Fruit fly (Drosophila melanogaster) whole organism, wandering third instar larva: ENCODE measurements around the gene CG15198.

Experiments
- Abd-B ChIP-seq: fragments of >200 bp; optimal IDR thresholded peaks from 2 replicates; lab custom pipeline; 2017; ENCODE audit warnings: missing biosample characterization, missing genetic modification characterization
- CG32264 ChIP-seq: fragments of 200-800 bp; sonication (Bioruptor generic); optimal IDR thresholded peaks from 2 replicates; lab custom pipeline; 2016; ENCODE audit warnings: missing biosample characterization, missing genetic modification characterization
- CG9705 ChIP-seq: fragments of 200-800 bp; sonication (Bioruptor generic); optimal IDR thresholded peaks from 2 replicates; lab custom pipeline; 2018; ENCODE audit warnings: missing biosample characterization, mild to moderate bottlenecking, missing genetic modification characterization
- CrebA ChIP-seq: fragments of 200-800 bp; sonication (Bioruptor generic); optimal IDR thresholded peaks from 2 replicates; lab custom pipeline; 2016; ENCODE audit warnings: missing biosample characterization, mild to moderate bottlenecking, missing genetic modification characterization, borderline replicate concordance
- Dfd ChIP-seq: fragments of >200 bp; optimal IDR thresholded peaks from 2 replicates; lab custom pipeline; 2017; ENCODE audit warnings: missing biosample characterization, missing genetic modification characterization
- Dif ChIP-seq: fragments of 200-275, 200-300 bp; sonication (Bioruptor generic); optimal IDR thresholded peaks from 2 replicates; lab custom pipeline; 2018; ENCODE audit warnings: missing biosample characterization, missing genetic modification characterization; ENCODE audit not compliant: partially characterized antibody
- GATAd ChIP-seq: sonication (Bioruptor generic); optimal IDR thresholded peaks from 2 replicates; lab custom pipeline; 2016; ENCODE audit warnings: missing biosample characterization, missing genetic modification characterization
- HLH106 ChIP-seq: fragments of 200-800 bp; optimal IDR thresholded peaks from 3 replicates; lab custom pipeline; 2019; ENCODE audit warnings: missing biosample characterization, mild to moderate bottlenecking, missing genetic modification characterization, moderate library complexity
- Hr78 ChIP-seq: fragments of >200 bp; optimal IDR thresholded peaks from 2 replicates; lab custom pipeline; 2017; ENCODE audit warnings: missing biosample characterization, missing genetic modification characterization
- Hr83 ChIP-seq: fragments of 200-300 bp; sonication (Bioruptor generic); optimal IDR thresholded peaks from 2 replicates; lab custom pipeline; 2016; ENCODE audit warnings: missing biosample characterization, mild to moderate bottlenecking, missing genetic modification characterization, moderate library complexity; ENCODE audit not compliant: poor library complexity, severe bottlenecking
- Jra ChIP-seq: sonication (Bioruptor generic); optimal IDR thresholded peaks from 2 replicates; lab custom pipeline; 2016; ENCODE audit warnings: missing biosample characterization, missing genetic modification characterization
- Mio ChIP-seq: sonication (Bioruptor generic); optimal IDR thresholded peaks from 2 replicates; lab custom pipeline; 2016; ENCODE audit warnings: missing biosample characterization, missing genetic modification characterization
- N ChIP-seq: fragments of >200 bp; optimal IDR thresholded peaks from 2 replicates; lab custom pipeline; 2018; ENCODE audit warnings: missing biosample characterization, missing external identifiers, missing genetic modification characterization
- OdsH ChIP-seq: fragments of 200-800 bp; sonication (Bioruptor generic); optimal IDR thresholded peaks from 2 replicates; lab custom pipeline; 2016; ENCODE audit warnings: missing biosample characterization, mild to moderate bottlenecking, missing genetic modification characterization
- Rel ChIP-seq, 2 experiments: fragments of 200-800 bp; sonication (Bioruptor generic) in 1 of 2; optimal IDR thresholded peaks; 2 replicates in 1 of 2; 3 replicates in 1 of 2; lab custom pipeline; 2016 to 2019; ENCODE audit warnings: mild to moderate bottlenecking in 2 of 2, missing biosample characterization in 2 of 2, missing genetic modification characterization in 2 of 2, moderate library complexity in 1 of 2
- Sp1 ChIP-seq: fragments of 200-800 bp; sonication (Bioruptor generic); optimal IDR thresholded peaks from 3 replicates; lab custom pipeline; 2019; ENCODE audit warnings: missing biosample characterization, mild to moderate bottlenecking, missing genetic modification characterization, moderate library complexity
- br ChIP-seq: fragments of 200-800 bp; sonication (Bioruptor generic); optimal IDR thresholded peaks from 2 replicates; lab custom pipeline; 2016; ENCODE audit warnings: missing biosample characterization, missing genetic modification characterization
- brk ChIP-seq: fragments of 200-800 bp; sonication (Bioruptor generic); optimal IDR thresholded peaks from 2 replicates; lab custom pipeline; 2016; ENCODE audit warnings: missing biosample characterization, mild to moderate bottlenecking, missing genetic modification characterization
- dmrt93B ChIP-seq: fragments of 200-800 bp; sonication (Bioruptor generic); optimal IDR thresholded peaks from 2 replicates; lab custom pipeline; 2018; ENCODE audit warnings: missing biosample characterization, mild to moderate bottlenecking, missing genetic modification characterization
- dsf ChIP-seq: sonication (Bioruptor generic); optimal IDR thresholded peaks from 2 replicates; lab custom pipeline; 2016; ENCODE audit warnings: missing biosample characterization, missing genetic modification characterization, borderline replicate concordance
- ey ChIP-seq: fragments of 200-800 bp; sonication (Bioruptor generic); optimal IDR thresholded peaks from 2 replicates; lab custom pipeline; 2016; ENCODE audit warnings: missing biosample characterization, missing genetic modification characterization
- foxo ChIP-seq, 2 experiments: fragments of 200-800 bp; sonication (Bioruptor generic); optimal IDR thresholded peaks; 2 replicates in 1 of 2; 3 replicates in 1 of 2; lab custom pipeline; 2016 to 2017; ENCODE audit warnings: missing biosample characterization in 2 of 2, missing genetic modification characterization in 2 of 2
- fru ChIP-seq: fragments of 200-800 bp; sonication (Bioruptor generic); optimal IDR thresholded peaks from 3 replicates; lab custom pipeline; 2016; ENCODE audit warnings: missing biosample characterization, mild to moderate bottlenecking, missing genetic modification characterization
- h ChIP-seq: fragments of 200-800 bp; sonication (Bioruptor generic); optimal IDR thresholded peaks from 3 replicates; lab custom pipeline; 2016; ENCODE audit warnings: missing biosample characterization, mild to moderate bottlenecking, missing genetic modification characterization
- jim ChIP-seq: fragments of 175-275, 200-325 bp; sonication (Bioruptor generic); optimal IDR thresholded peaks from 2 replicates; lab custom pipeline; 2016; ENCODE audit warnings: missing biosample characterization, mild to moderate bottlenecking, missing genetic modification characterization
- lola ChIP-seq: fragments of >200 bp; optimal IDR thresholded peaks from 2 replicates; lab custom pipeline; 2017; ENCODE audit warnings: missing biosample characterization, missing genetic modification characterization
- pan ChIP-seq: fragments of >200 bp; optimal IDR thresholded peaks from 2 replicates; lab custom pipeline; 2017
- psq ChIP-seq: fragments of 200-800 bp; sonication (Bioruptor generic); optimal IDR thresholded peaks from 3 replicates; lab custom pipeline; 2017; ENCODE audit warnings: missing biosample characterization, mild to moderate bottlenecking, missing genetic modification characterization, moderate library complexity
- rgr ChIP-seq: fragments of 200-800 bp; sonication (Bioruptor generic); optimal IDR thresholded peaks from 3 replicates; lab custom pipeline; 2016; ENCODE audit warnings: missing biosample characterization, mild to moderate bottlenecking, missing genetic modification characterization
- sage ChIP-seq: fragments of 200-800 bp; sonication (Bioruptor generic); optimal IDR thresholded peaks from 2 replicates; lab custom pipeline; 2016; ENCODE audit warnings: missing biosample characterization, mild to moderate bottlenecking, missing genetic modification characterization
- tai ChIP-seq: sonication (Bioruptor generic); optimal IDR thresholded peaks from 2 replicates; lab custom pipeline; 2016; ENCODE audit warnings: missing biosample characterization, missing genetic modification characterization
- usp ChIP-seq: fragments of >200 bp; optimal IDR thresholded peaks from 2 replicates; lab custom pipeline; 2017; ENCODE audit warnings: missing biosample characterization, missing genetic modification characterization
- woc ChIP-seq: sonication (Bioruptor generic); optimal IDR thresholded peaks from 2 replicates; lab custom pipeline; 2016; ENCODE audit warnings: missing biosample characterization, mild to moderate bottlenecking, missing genetic modification characterization

The CG15198 gene

DNA sequence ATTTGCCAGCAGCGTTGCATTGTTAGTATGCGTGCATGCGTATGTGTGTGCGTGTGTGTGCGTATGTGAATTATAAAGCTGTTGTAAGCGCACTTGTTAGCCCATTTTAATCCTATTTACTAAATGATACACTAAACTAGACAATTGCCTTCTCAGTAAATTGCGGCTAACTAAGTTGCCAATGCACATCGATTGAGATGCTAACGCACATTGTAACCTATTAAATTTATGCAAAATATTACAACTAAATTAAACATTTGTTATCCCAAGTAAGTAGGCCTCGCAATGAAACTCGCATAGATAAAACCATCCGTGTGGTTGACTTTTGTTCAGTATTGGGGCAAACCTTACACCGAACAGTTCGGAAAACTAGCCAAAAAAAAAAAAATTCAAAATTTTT is at the start of gene CG15198:
Gene CG15198 (plus strand): TSS at position 301 of the 400 bp plus-strand sequence.
- no peak for TF ChIP-seq br (GFP tag; lab: Kevin White, UChicago)
- TF ChIP-seq Abd-B (GFP tag; lab: Kevin White, UChicago) = no peak
- no peak for TF ChIP-seq Rel (GFP tag; optimal IDR thresholded peaks at IDR 0.05; lab: Kevin White, UChicago)
- TF ChIP-seq Rel (tag; optimal IDR thresholded peaks at IDR 0.05; lab: Kevin White, UChicago) = no peak

DNA sequence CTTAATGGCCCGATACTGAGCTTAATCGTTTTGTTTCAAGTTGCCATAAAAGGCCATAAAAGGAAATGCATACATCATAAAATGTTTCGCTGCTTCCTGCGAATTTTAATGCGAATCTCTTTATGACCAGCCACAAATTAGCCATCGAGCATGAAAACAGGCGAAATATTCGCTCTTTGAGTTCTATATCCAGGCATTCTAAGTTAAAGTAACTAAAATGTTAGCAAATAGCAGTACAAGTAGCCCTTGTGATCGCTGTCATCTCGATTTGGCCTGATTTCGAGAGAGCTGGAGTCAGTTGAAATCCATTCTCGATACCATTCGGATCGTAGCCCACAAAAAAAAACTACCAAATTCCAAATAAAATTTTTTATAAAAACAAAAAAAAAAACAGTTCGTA is 46.1 kb upstream of the CG15198 start, which contains the start of gene CG11106:
Gene CG11106 (plus strand): TSS at position 301 of the 400 bp plus-strand sequence.
- TF ChIP-seq CrebA (GFP tag; lab: Kevin White, UChicago) (no peak), OdsH (no peak), Jra (GFP tag; lab: Kevin White, UChicago) (no peak), GATAd (GFP tag; lab: Kevin White, UChicago) (no peak), ey (GFP tag; lab: Kevin White, UChicago) (no peak), Dfd (GFP tag; lab: Kevin White, UChicago) (no peak), woc (GFP tag; lab: Kevin White, UChicago) (no peak), Rel (GFP tag; optimal IDR thresholded peaks at IDR 0.05; lab: Kevin White, UChicago) (no peak), Rel (tag; optimal IDR thresholded peaks at IDR 0.05; lab: Kevin White, UChicago) (no peak)

DNA sequence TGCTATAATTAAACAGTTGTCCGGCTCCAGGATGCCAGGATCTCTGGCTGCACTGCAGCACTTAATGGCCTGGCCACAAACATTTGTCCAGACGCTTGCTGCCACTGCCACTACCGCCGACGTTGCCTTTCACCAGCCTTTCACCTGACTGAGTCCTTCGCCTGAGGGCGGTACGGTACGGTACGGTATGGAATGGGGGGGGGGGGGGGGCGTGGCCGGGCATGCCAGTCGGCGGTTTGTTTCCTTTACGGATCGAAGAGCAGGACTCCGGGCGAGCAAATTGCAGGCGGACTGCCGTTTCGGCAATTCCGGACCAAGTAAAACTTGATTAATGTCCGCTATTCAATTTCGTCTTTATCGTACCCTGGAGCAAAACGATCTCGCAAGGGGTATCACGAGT is 44.9 kb upstream of the CG15198 start:
- no peak for TF ChIP-seq CG9705 (GFP tag; lab: Kevin White, UChicago)
- TF ChIP-seq rgr (GFP tag; lab: Kevin White, UChicago) = no peak
- no peak for TF ChIP-seq Dif
- TF ChIP-seq Dfd (GFP tag; lab: Kevin White, UChicago) = peak; percentile 83
- TF ChIP-seq foxo (GFP tag; optimal IDR thresholded peaks at IDR 0.05; lab: Kevin White, UChicago) = no peak

DNA sequence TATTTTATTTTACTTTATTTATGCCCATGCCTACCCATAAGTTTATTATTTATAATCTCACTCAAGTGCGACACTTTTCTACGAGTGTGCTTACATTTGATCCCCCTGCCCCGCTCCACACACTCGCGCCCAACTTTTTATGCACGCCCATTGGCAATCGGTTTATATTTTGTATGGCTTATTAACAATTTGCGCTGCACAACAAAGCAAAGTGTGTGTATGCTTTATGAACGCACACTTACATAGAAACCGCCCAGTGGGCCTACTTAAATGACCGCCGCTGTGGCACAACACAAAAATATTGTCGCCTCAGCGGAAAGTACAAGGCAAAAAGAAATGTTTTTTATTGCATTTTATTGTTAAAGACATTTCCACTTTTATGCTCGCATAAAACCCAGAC is 35.5 kb downstream of the CG15198 start:
- TF ChIP-seq woc (GFP tag; lab: Kevin White, UChicago) = no peak
- TF ChIP-seq Jra (GFP tag; lab: Kevin White, UChicago) = no peak
- no peak for TF ChIP-seq lola (GFP tag; lab: Kevin White, UChicago)
- TF ChIP-seq fru (GFP tag; lab: Kevin White, UChicago) = no peak
- no peak for TF ChIP-seq Dfd (GFP tag; lab: Kevin White, UChicago)
- no peak for TF ChIP-seq brk (GFP tag; lab: Kevin White, UChicago)
- TF ChIP-seq Hr83 (GFP tag; lab: Kevin White, UChicago) = no peak
- TF ChIP-seq foxo (GFP tag; optimal IDR thresholded peaks at IDR 0.05; lab: Kevin White, UChicago) = no peak
- TF ChIP-seq dmrt93B (GFP tag; lab: Kevin White, UChicago) = no peak
- TF ChIP-seq Hr78 = no peak
- no peak for TF ChIP-seq OdsH
- no peak for TF ChIP-seq GATAd (GFP tag; lab: Kevin White, UChicago)
- no peak for TF ChIP-seq Abd-B (GFP tag; lab: Kevin White, UChicago)
- TF ChIP-seq Sp1 (GFP tag; lab: Kevin White, UChicago) = no peak
- TF ChIP-seq CG32264 (GFP tag; lab: Kevin White, UChicago) = no peak
- TF ChIP-seq dsf (GFP tag; lab: Kevin White, UChicago) = no peak
- TF ChIP-seq usp (GFP tag; lab: Kevin White, UChicago) = no peak

DNA sequence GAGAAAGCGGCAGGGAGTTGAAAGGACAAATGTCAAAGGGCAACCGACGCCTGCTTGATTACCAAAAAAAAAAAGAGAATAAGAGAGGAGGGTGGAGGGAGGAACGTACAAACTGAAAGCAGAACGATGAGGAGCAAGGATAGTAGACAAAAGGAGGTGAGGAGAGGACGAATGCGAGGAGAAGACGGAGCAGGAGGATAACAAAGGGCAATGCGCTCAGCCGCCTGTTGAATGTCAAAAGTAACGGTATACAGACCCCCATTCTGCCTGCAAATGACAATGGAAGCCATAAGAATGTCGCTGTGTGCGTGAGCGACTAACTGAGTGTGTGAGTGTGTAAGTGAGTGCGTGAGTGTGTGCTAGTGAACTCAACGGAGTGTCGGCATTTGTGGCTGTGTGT is 37.0 kb downstream of the CG15198 start:
- TF ChIP-seq ey (GFP tag; lab: Kevin White, UChicago) (no peak), Mio (GFP tag; lab: Kevin White, UChicago) (no peak), tai (GFP tag; lab: Kevin White, UChicago) (no peak), brk (GFP tag; lab: Kevin White, UChicago) (no peak), fru (GFP tag; lab: Kevin White, UChicago) (no peak), N (GFP tag; lab: Kevin White, UChicago) (no peak), Dif (no peak), OdsH (no peak), Sp1 (GFP tag; lab: Kevin White, UChicago) (no peak), h (no peak), Abd-B (GFP tag; lab: Kevin White, UChicago) (no peak)

DNA sequence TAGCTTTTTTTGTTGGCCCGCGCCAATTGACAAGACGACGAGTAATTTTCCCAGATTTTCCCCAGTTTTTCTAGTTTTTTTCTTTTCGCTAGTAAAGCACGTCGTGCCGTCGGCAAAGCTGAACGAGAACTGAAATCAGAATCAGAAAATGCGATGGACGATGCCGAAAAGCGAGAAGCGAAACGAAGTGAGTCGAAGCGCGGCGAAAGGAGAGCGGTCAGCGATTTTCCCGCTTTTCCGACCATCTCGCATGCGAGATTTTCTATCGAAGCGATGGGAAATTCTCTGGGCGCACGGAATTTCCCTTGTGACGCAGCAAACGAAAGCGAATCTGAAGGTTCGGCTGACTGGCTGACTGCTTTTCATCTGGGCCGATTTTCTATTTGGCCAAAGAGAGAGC is 45.5 kb downstream of the CG15198 start:
- no peak for TF ChIP-seq woc (GFP tag; lab: Kevin White, UChicago)
- TF ChIP-seq CG32264 (GFP tag; lab: Kevin White, UChicago) = no peak
- no peak for TF ChIP-seq jim (GFP tag; lab: Kevin White, UChicago)
- no peak for TF ChIP-seq HLH106 (tag; lab: Kevin White, UChicago)
- no peak for TF ChIP-seq GATAd (GFP tag; lab: Kevin White, UChicago)
- no peak for TF ChIP-seq Rel (GFP tag; optimal IDR thresholded peaks at IDR 0.05; lab: Kevin White, UChicago)
- TF ChIP-seq Rel (tag; optimal IDR thresholded peaks at IDR 0.05; lab: Kevin White, UChicago) = no peak
- no peak for TF ChIP-seq foxo (GFP tag; optimal IDR thresholded peaks at IDR 0.05; lab: Kevin White, UChicago)
- TF ChIP-seq CrebA (GFP tag; lab: Kevin White, UChicago) = no peak
- no peak for TF ChIP-seq lola (GFP tag; lab: Kevin White, UChicago)
- TF ChIP-seq sage (GFP tag; lab: Kevin White, UChicago) = no peak
- TF ChIP-seq ey (GFP tag; lab: Kevin White, UChicago) = no peak
- no peak for TF ChIP-seq pan (lab: Kevin White, UChicago)
- TF ChIP-seq usp (GFP tag; lab: Kevin White, UChicago) = no peak
- TF ChIP-seq psq = no peak
- TF ChIP-seq fru (GFP tag; lab: Kevin White, UChicago) = no peak
- TF ChIP-seq Jra (GFP tag; lab: Kevin White, UChicago) = no peak
